1 fruit fly cellular context compared by ENCODE assay signal in genomic region chrX:19323835-19324133, dm6.
TF ChIP-seq lines count a peak whose summit lies in the region.

No protein-coding gene starts in this region.

TF ChIP-seq in whole organism, embryonic, 481 proteins besides CTCF, POLR2A, EP300 and RAD21 (continued from another document and continues in another):
- TF ChIP-seq CG18011 (GFP tag; optimal IDR thresholded peaks at IDR 0.05; lab: Kevin White, UChicago) (peak; percentile 50), org-1 (GFP tag; optimal IDR thresholded peaks at IDR 0.05; lab: Kevin White, UChicago) (peak; percentile 82), CG9437 (GFP tag; optimal IDR thresholded peaks at IDR 0.05; lab: Kevin White, UChicago) (peak; percentile 26), kah (GFP tag; optimal IDR thresholded peaks at IDR 0.05; lab: Kevin White, UChicago) (peak; percentile 66), Elba2 (GFP tag; optimal IDR thresholded peaks at IDR 0.05; lab: Kevin White, UChicago) (no peak), CG6654 (GFP tag; optimal IDR thresholded peaks at IDR 0.05; lab: Kevin White, UChicago) (peak; percentile 55), CG7556 (GFP tag; optimal IDR thresholded peaks at IDR 0.05; lab: Kevin White, UChicago) (peak; percentile 79), onecut (GFP tag; IDR thresholded peaks at IDR 0.05; lab: Robert Waterston, UW) (peak; percentile 71), CG10147 (GFP tag; optimal IDR thresholded peaks at IDR 0.05; lab: Kevin White, UChicago) (peak; percentile 79), toy (GFP tag; IDR thresholded peaks at IDR 0.05; lab: Robert Waterston, UW) (peak; percentile 61; the same call in 1 of the 2 replicates), usp (GFP tag; optimal IDR thresholded peaks at IDR 0.05; lab: Kevin White, UChicago) (no peak), CG10267 (tag; optimal IDR thresholded peaks at IDR 0.05; lab: Kevin White, UChicago) (peak; percentile 77), Blimp-1 (GFP tag; optimal IDR thresholded peaks at IDR 0.05; lab: Kevin White, UChicago) (peak; percentile 82), CG34224 (GFP tag; IDR thresholded peaks at IDR 0.05; lab: Robert Waterston, UW; ENCODE audit: partially characterized antibody) (no peak), aop (GFP tag; IDR thresholded peaks at IDR 0.05; lab: Robert Waterston, UW) (no peak), sisA (GFP tag; IDR thresholded peaks at IDR 0.05; lab: Robert Waterston, UW) (peak; percentile 84), Ada2b (GFP tag; IDR thresholded peaks at IDR 0.05; lab: Robert Waterston, UW) (peak; percentile 68), Mad (GFP tag; optimal IDR thresholded peaks at IDR 0.05; lab: Kevin White, UChicago) (peak; percentile 65), CG10959 (GFP tag; IDR thresholded peaks at IDR 0.05; lab: Robert Waterston, UW) (no peak; the same call in 1 of the 2 replicates), CG17612 (GFP tag; IDR thresholded peaks at IDR 0.05; lab: Robert Waterston, UW) (peak; percentile 68), sna (GFP tag; IDR thresholded peaks at IDR 0.05; lab: Robert Waterston, UW; ENCODE audit: partially characterized antibody) (no peak), CG8944 (GFP tag; optimal IDR thresholded peaks at IDR 0.05; lab: Kevin White, UChicago) (peak; percentile 48), CG8765 (GFP tag; IDR thresholded peaks at IDR 0.05; lab: Robert Waterston, UW) (peak; percentile 68; the same call in 1 of the 2 replicates), HHEX (GFP tag; optimal IDR thresholded peaks at IDR 0.05; lab: Kevin White, UChicago) (peak; percentile 80), grau (tag; optimal IDR thresholded peaks at IDR 0.05; lab: Kevin White, UChicago) (peak; percentile 87), mirr (GFP tag; optimal IDR thresholded peaks at IDR 0.05; lab: Kevin White, UChicago) (peak; percentile 48), crc (GFP tag; optimal IDR thresholded peaks at IDR 0.05; lab: Kevin White, UChicago) (peak; percentile 67), Trl (optimal IDR thresholded peaks at IDR 0.05; lab: Kevin White, UChicago) (peak in 1 of 2 experiments; percentile 1), Trl (GFP tag; optimal IDR thresholded peaks at IDR 0.05; lab: Kevin White, UChicago) (peak; percentile 73), CG31224 (GFP tag; IDR thresholded peaks at IDR 0.05; lab: Robert Waterston, UW) (peak; percentile 71), fru (optimal IDR thresholded peaks at IDR 0.05; lab: Kevin White, UChicago) (no peak), H2.0 (GFP tag; IDR thresholded peaks at IDR 0.05; lab: Robert Waterston, UW) (peak; percentile 68), CG11456 (GFP tag; IDR thresholded peaks at IDR 0.05; lab: Robert Waterston, UW) (peak; percentile 86), CG9609 (GFP tag; optimal IDR thresholded peaks at IDR 0.05; lab: Kevin White, UChicago) (peak; percentile 42), trh (GFP tag; optimal IDR thresholded peaks at IDR 0.05; lab: Kevin White, UChicago) (no peak), CG1647 (GFP tag; optimal IDR thresholded peaks at IDR 0.05; lab: Kevin White, UChicago) (peak; percentile 72), CG30403 (GFP tag; optimal IDR thresholded peaks at IDR 0.05; lab: Kevin White, UChicago) (peak; percentile 82), Mrtf (GFP tag; IDR thresholded peaks at IDR 0.05; lab: Robert Waterston, UW) (peak; percentile 77), jing (GFP tag; optimal IDR thresholded peaks at IDR 0.05; lab: Kevin White, UChicago) (peak; percentile 64), ERR (GFP tag; optimal IDR thresholded peaks at IDR 0.05; lab: Kevin White, UChicago) (peak; percentile 69), CG15479 (GFP tag; optimal IDR thresholded peaks at IDR 0.05; lab: Kevin White, UChicago) (no peak), sens-2 (GFP tag; IDR thresholded peaks at IDR 0.05; lab: Robert Waterston, UW) (peak; percentile 61), wdn (GFP tag; IDR thresholded peaks at IDR 0.05; lab: Robert Waterston, UW) (peak; percentile 92), CG3838 (GFP tag; optimal IDR thresholded peaks at IDR 0.05; lab: Kevin White, UChicago) (peak; percentile 74), ssp (GFP tag; IDR thresholded peaks at IDR 0.05; lab: Robert Waterston, UW) (peak; percentile 66), D19A (tag; optimal IDR thresholded peaks at IDR 0.05; lab: Kevin White, UChicago) (peak; percentile 65), Meics (GFP tag; optimal IDR thresholded peaks at IDR 0.05; lab: Kevin White, UChicago) (peak; percentile 86), hkb (optimal IDR thresholded peaks at IDR 0.05; lab: Kevin White, UChicago) (no peak), hkb (GFP tag; IDR thresholded peaks at IDR 0.05; lab: Robert Waterston, UW) (peak; percentile 81), CG2120 (GFP tag; optimal IDR thresholded peaks at IDR 0.05; lab: Kevin White, UChicago) (peak; percentile 96), CG3995 (GFP tag; optimal IDR thresholded peaks at IDR 0.05; lab: Kevin White, UChicago) (no peak), CG17361 (GFP tag; IDR thresholded peaks at IDR 0.05; lab: Robert Waterston, UW) (peak; percentile 62), CG10274 (GFP tag; optimal IDR thresholded peaks at IDR 0.05; lab: Kevin White, UChicago) (peak; percentile 74), CG12104 (GFP tag; optimal IDR thresholded peaks at IDR 0.05; lab: Kevin White, UChicago) (peak; percentile 16), Bgb (GFP tag; IDR thresholded peaks at IDR 0.05; lab: Robert Waterston, UW; ENCODE audit: partially characterized antibody) (0 out of 2 replicates have a peak, but pooled peaks have one; percentile 3), mam (GFP tag; optimal IDR thresholded peaks at IDR 0.05; lab: Kevin White, UChicago) (peak; percentile 84), CG17359 (tag; optimal IDR thresholded peaks at IDR 0.05; lab: Kevin White, UChicago) (peak; percentile 85), z (GFP tag; IDR thresholded peaks at IDR 0.05; lab: Robert Waterston, UW) (no peak), Hr3 (GFP tag; optimal IDR thresholded peaks at IDR 0.05; lab: Kevin White, UChicago) (peak; percentile 77), en (GFP tag; optimal IDR thresholded peaks at IDR 0.05; lab: Kevin White, UChicago) (peak; percentile 23), CG6175 (GFP tag; IDR thresholded peaks at IDR 0.05; lab: Robert Waterston, UW) (peak; percentile 76; the same call in 2 of the 3 replicates), dm (GFP tag; optimal IDR thresholded peaks at IDR 0.05; lab: Kevin White, UChicago) (peak; percentile 55), CG13624 (GFP tag; optimal IDR thresholded peaks at IDR 0.05; lab: Kevin White, UChicago) (peak; percentile 49), CG15073 (GFP tag; optimal IDR thresholded peaks at IDR 0.05; lab: Kevin White, UChicago) (peak; percentile 10), CG17912 (GFP tag; optimal IDR thresholded peaks at IDR 0.05; lab: Kevin White, UChicago) (no peak), lov (optimal IDR thresholded peaks at IDR 0.05; lab: Kevin White, UChicago) (no peak), lov (GFP tag; IDR thresholded peaks at IDR 0.05; lab: Robert Waterston, UW) (0 out of 3 replicates have a peak, but pooled peaks have one; percentile 18), CG4424 (GFP tag; optimal IDR thresholded peaks at IDR 0.05; lab: Kevin White, UChicago) (peak; percentile 65), MBD-R2 (GFP tag; IDR thresholded peaks at IDR 0.05; lab: Robert Waterston, UW) (peak; percentile 73), sc (optimal IDR thresholded peaks at IDR 0.05; lab: Kevin White, UChicago) (no peak), sc (GFP tag; optimal IDR thresholded peaks at IDR 0.05; lab: Kevin White, UChicago) (peak; percentile 14), CG12236 (GFP tag; optimal IDR thresholded peaks at IDR 0.05; lab: Kevin White, UChicago) (peak; percentile 54), Spps (tag; optimal IDR thresholded peaks at IDR 0.05; lab: Kevin White, UChicago) (peak; percentile 51), CG17829 (tag; optimal IDR thresholded peaks at IDR 0.05; lab: Kevin White, UChicago) (peak; percentile 79), CG3281 (GFP tag; optimal IDR thresholded peaks at IDR 0.05; lab: Kevin White, UChicago) (peak; percentile 89), cg (GFP tag; optimal IDR thresholded peaks at IDR 0.05; lab: Kevin White, UChicago) (no peak), CG12299 (tag; optimal IDR thresholded peaks at IDR 0.05; lab: Kevin White, UChicago) (peak; percentile 50), cato (GFP tag; optimal IDR thresholded peaks at IDR 0.05; lab: Kevin White, UChicago; ENCODE audit: borderline replicate concordance) (no peak), pzg (GFP tag; optimal IDR thresholded peaks at IDR 0.05; lab: Kevin White, UChicago) (peak; percentile 12), pnt (GFP tag; optimal IDR thresholded peaks at IDR 0.05; lab: Kevin White, UChicago) (peak; percentile 51), esg (GFP tag; conservative IDR thresholded peaks at IDR 0.05; lab: Robert Waterston, UW) (peak; percentile 52), CG12744 (GFP tag; optimal IDR thresholded peaks at IDR 0.05; lab: Kevin White, UChicago) (peak; percentile 76), CG12071 (GFP tag; optimal IDR thresholded peaks at IDR 0.05; lab: Kevin White, UChicago) (peak; percentile 69), CG12391 (tag; optimal IDR thresholded peaks at IDR 0.05; lab: Kevin White, UChicago) (peak; percentile 87), rib (GFP tag; IDR thresholded peaks at IDR 0.05; lab: Robert Waterston, UW) (peak; percentile 91), CG18599 (GFP tag; optimal IDR thresholded peaks at IDR 0.05; lab: Kevin White, UChicago) (peak; percentile 95), tin (GFP tag; optimal IDR thresholded peaks at IDR 0.05; lab: Kevin White, UChicago) (peak; percentile 79), CG11093 (GFP tag; IDR thresholded peaks at IDR 0.05; lab: Robert Waterston, UW) (peak; percentile 66; the same call in 2 of the 3 replicates), CG1602 (GFP tag; optimal IDR thresholded peaks at IDR 0.05; lab: Kevin White, UChicago) (peak; percentile 50), yki (optimal IDR thresholded peaks at IDR 0.05; lab: Kevin White, UChicago) (no peak), twi (tag; optimal IDR thresholded peaks at IDR 0.05; lab: Kevin White, UChicago) (peak; percentile 39), pan (optimal IDR thresholded peaks at IDR 0.05; lab: Kevin White, UChicago) (no peak), pan (GFP tag; optimal IDR thresholded peaks at IDR 0.05 in 1 of 2, IDR thresholded peaks at IDR 0.05 in 1 of 2) (peak in 1 of 2 experiments; percentile 80), CG6813 (GFP tag; optimal IDR thresholded peaks at IDR 0.05; lab: Kevin White, UChicago) (peak; percentile 87), inv (GFP tag; IDR thresholded peaks at IDR 0.05; lab: Robert Waterston, UW; ENCODE audit: partially characterized antibody) (no peak), Sry-β (GFP tag; optimal IDR thresholded peaks at IDR 0.05; lab: Kevin White, UChicago) (no peak), NC2α (GFP tag; optimal IDR thresholded peaks at IDR 0.05; lab: Kevin White, UChicago) (peak; percentile 3), slou (GFP tag; optimal IDR thresholded peaks at IDR 0.05; lab: Kevin White, UChicago) (peak; percentile 34), scrt (GFP tag; optimal IDR thresholded peaks at IDR 0.05; lab: Kevin White, UChicago) (peak; percentile 89), nmo (GFP tag; optimal IDR thresholded peaks at IDR 0.05; lab: Kevin White, UChicago) (peak; percentile 73), CG13123 (GFP tag; optimal IDR thresholded peaks at IDR 0.05; lab: Kevin White, UChicago) (peak; percentile 53), BtbVII (GFP tag; optimal IDR thresholded peaks at IDR 0.05; lab: Kevin White, UChicago) (peak; percentile 87), CG11085 (GFP tag; IDR thresholded peaks at IDR 0.05; lab: Robert Waterston, UW) (peak; percentile 79), Dip2 (GFP tag; IDR thresholded peaks at IDR 0.05; lab: Robert Waterston, UW) (no peak), CG1529 (GFP tag; optimal IDR thresholded peaks at IDR 0.05; lab: Kevin White, UChicago) (peak; percentile 54), CG13296 (GFP tag; optimal IDR thresholded peaks at IDR 0.05; lab: Kevin White, UChicago) (peak; percentile 63), CG8359 (GFP tag; optimal IDR thresholded peaks at IDR 0.05; lab: Kevin White, UChicago; ENCODE audit: borderline replicate concordance) (peak; percentile 35), CG2202 (tag; optimal IDR thresholded peaks at IDR 0.05; lab: Kevin White, UChicago) (peak; percentile 64), Camta (GFP tag; optimal IDR thresholded peaks at IDR 0.05; lab: Kevin White, UChicago) (peak; percentile 57), CG16779 (GFP tag; IDR thresholded peaks at IDR 0.05; lab: Robert Waterston, UW) (peak; percentile 83), Awh (GFP tag; IDR thresholded peaks at IDR 0.05; lab: Robert Waterston, UW) (peak; percentile 12; the same call in 1 of the 2 replicates), nerfin-1 (tag; optimal IDR thresholded peaks at IDR 0.05; lab: Kevin White, UChicago) (peak; percentile 50), CG33557 (GFP tag; optimal IDR thresholded peaks at IDR 0.05; lab: Kevin White, UChicago) (no peak), zf30C (GFP tag; optimal IDR thresholded peaks at IDR 0.05; lab: Kevin White, UChicago) (peak; percentile 82), trem (tag; optimal IDR thresholded peaks at IDR 0.05; lab: Kevin White, UChicago) (peak; percentile 51), CG6683 (GFP tag; optimal IDR thresholded peaks at IDR 0.05; lab: Kevin White, UChicago) (peak; percentile 73), chn (GFP tag; optimal IDR thresholded peaks at IDR 0.05; lab: Kevin White, UChicago) (peak; percentile 52), Gug (GFP tag; IDR thresholded peaks at IDR 0.05; lab: Robert Waterston, UW) (peak; percentile 68), CHES-1-like (GFP tag; optimal IDR thresholded peaks at IDR 0.05; lab: Kevin White, UChicago) (peak; percentile 70), Drgx (GFP tag; IDR thresholded peaks at IDR 0.05; lab: Robert Waterston, UW) (peak; percentile 95), sob (GFP tag; IDR thresholded peaks at IDR 0.05; lab: Robert Waterston, UW) (peak; percentile 86), ap (GFP tag; IDR thresholded peaks at IDR 0.05; lab: Robert Waterston, UW) (peak; percentile 56; the same call in 1 of the 2 replicates), CG16863 (GFP tag; optimal IDR thresholded peaks at IDR 0.05; lab: Kevin White, UChicago) (peak; percentile 63), crol (GFP tag; IDR thresholded peaks at IDR 0.05; lab: Robert Waterston, UW) (peak; percentile 40; the same call in 1 of the 2 replicates), Lhr (GFP tag; optimal IDR thresholded peaks at IDR 0.05; lab: Kevin White, UChicago) (peak; percentile 28), Bdp1 (GFP tag; optimal IDR thresholded peaks at IDR 0.05; lab: Kevin White, UChicago) (peak; percentile 47), CG3163 (GFP tag; optimal IDR thresholded peaks at IDR 0.05; lab: Kevin White, UChicago) (no peak), CG14667 (GFP tag; IDR thresholded peaks at IDR 0.05; lab: Robert Waterston, UW) (peak; percentile 61), CG7372 (GFP tag; IDR thresholded peaks at IDR 0.05; lab: Robert Waterston, UW) (peak; percentile 61; the same call in 1 of the 2 replicates), dimm (GFP tag; IDR thresholded peaks at IDR 0.05; lab: Robert Waterston, UW) (no peak; the same call in 1 of the 2 replicates)
